Worm (Caenorhabditis elegans) whole organism, L2 larva: Measurements from ENCODE around the gene T25B6.5.

Experiments used
- alr-1 ChIP-seq: fragments of 150-350 bp; optimal IDR thresholded peaks from 2 replicates; lab custom pipeline; 2014; ENCODE audit warnings: missing biosample characterization, missing genetic modification characterization
- ama-1 ChIP-seq: fragments of 150-350 bp; optimal IDR thresholded peaks from 2 replicates; lab custom pipeline; 2018; ENCODE audit warnings: inconsistent platforms
- elt-1 ChIP-seq: fragments of 150-350 bp; optimal IDR thresholded peaks from 2 replicates; lab custom pipeline; 2014; ENCODE audit warnings: missing biosample characterization, missing genetic modification characterization
- lin-13 ChIP-seq: fragments of 150-350 bp; optimal IDR thresholded peaks from 2 replicates; lab custom pipeline; 2014; ENCODE audit warnings: missing biosample characterization, missing genetic modification reagents, missing genetic modification characterization
- lin-39 ChIP-seq: fragments of 150-350 bp; optimal IDR thresholded peaks from 2 replicates; lab custom pipeline; 2014; ENCODE audit warnings: missing biosample characterization, missing genetic modification reagents, missing genetic modification characterization
- lsy-2 ChIP-seq, 2 experiments: fragments of 150-350 bp in 1 of 2; sonication (generic microtip) in 1 of 2; optimal IDR thresholded peaks; 2 replicates each; lab custom pipeline; 2014 to 2017; ENCODE audit warnings: missing biosample characterization in 2 of 2, missing genetic modification characterization in 2 of 2
- mbf-1 ChIP-seq: sonication (generic microtip); optimal IDR thresholded peaks from 2 replicates; lab custom pipeline; 2017; ENCODE audit warnings: missing biosample characterization, missing genetic modification characterization
- nhr-10 ChIP-seq: sonication (generic microtip); optimal IDR thresholded peaks from 2 replicates; lab custom pipeline; 2017; ENCODE audit warnings: missing biosample characterization, missing genetic modification characterization
- nhr-12 ChIP-seq: fragments of 150-350 bp; optimal IDR thresholded peaks from 2 replicates; lab custom pipeline; 2014; ENCODE audit warnings: missing biosample characterization, missing genetic modification characterization
- skn-1 ChIP-seq: sonication (generic microtip); optimal IDR thresholded peaks from 2 replicates; lab custom pipeline; 2017; ENCODE audit warnings: missing biosample characterization, missing genetic modification characterization
- ztf-4 ChIP-seq: fragments of 150-350 bp; optimal IDR thresholded peaks from 2 replicates; lab custom pipeline; 2014; ENCODE audit warnings: missing biosample characterization, missing genetic modification characterization

- TF ChIP-seq ztf-4 (no peak), alr-1 (tag; lab: Kevin White, UChicago) (no peak), lsy-2 (tag; optimal IDR thresholded peaks at IDR 0.05; lab: Kevin White, UChicago) (no peak), ama-1 (lab: Kevin White, UChicago) (no peak), elt-1 (tag; lab: Kevin White, UChicago) (no peak), nhr-12 (tag; lab: Kevin White, UChicago) (no peak), nhr-10 (tag; lab: Kevin White, UChicago) (no peak), lin-13 (no peak), skn-1 (tag; lab: Kevin White, UChicago) (no peak), lin-39 (tag; lab: Kevin White, UChicago) (no peak), mbf-1 (tag; lab: Kevin White, UChicago) (no peak)
Observed at ce11 chrX:9015420-9015819, 6.1 kb downstream of the T25B6.5 start, which contains the start of gene T25B6.4.
